Worm (Caenorhabditis elegans) whole organism, mixed stage, embryonic: Measurements from ENCODE around the gene srh-140.

Experiments used
- M03D4.4 ChIP-seq: sonication (generic microtip); optimal IDR thresholded peaks from 2 replicates; lab custom pipeline; 2017; ENCODE audit warnings: mild to moderate bottlenecking, missing genetic modification characterization, missing compliant biosample characterization
- bed-3 ChIP-seq: fragments of 200-800 bp; sonication (Bioruptor generic); optimal IDR thresholded peaks from 3 replicates; lab custom pipeline; 2018; ENCODE audit warnings: mild to moderate bottlenecking, missing genetic modification characterization, moderate library complexity, missing compliant biosample characterization
- blmp-1 ChIP-seq: fragments of 150-350 bp; optimal IDR thresholded peaks from 2 replicates; lab custom pipeline; 2014; ENCODE audit warnings: missing biosample characterization, missing genetic modification characterization
- ceh-83 ChIP-seq: fragments of 200-800 bp; sonication (Bioruptor generic); optimal IDR thresholded peaks from 2 replicates; lab custom pipeline; 2018; ENCODE audit warnings: mild to moderate bottlenecking, missing genetic modification characterization, missing compliant biosample characterization
- ces-1 ChIP-seq: fragments of 150-350 bp; optimal IDR thresholded peaks from 2 replicates; lab custom pipeline; 2014; ENCODE audit warnings: missing biosample characterization, missing genetic modification reagents, missing genetic modification characterization
- cnd-1 ChIP-seq: fragments of 200-800 bp; sonication (Bioruptor generic); optimal IDR thresholded peaks from 2 replicates; lab custom pipeline; 2018; ENCODE audit warnings: mild to moderate bottlenecking, missing genetic modification characterization, missing compliant biosample characterization
- drap-1 ChIP-seq: fragments of 200-800 bp; sonication (Bioruptor generic); optimal IDR thresholded peaks from 3 replicates; lab custom pipeline; 2018; ENCODE audit warnings: mild to moderate bottlenecking, missing genetic modification characterization, missing compliant biosample characterization
- elt-1 ChIP-seq: sonication (generic microtip); optimal IDR thresholded peaks from 2 replicates; lab custom pipeline; 2017; ENCODE audit warnings: missing genetic modification characterization, mild to moderate bottlenecking, missing compliant biosample characterization, antibody characterized with exemption, moderate library complexity, borderline replicate concordance; ENCODE audit not compliant: insufficient read depth
- flh-1 ChIP-seq: fragments of 200-800 bp; sonication (Bioruptor generic); optimal IDR thresholded peaks from 2 replicates; lab custom pipeline; 2018; ENCODE audit warnings: mild to moderate bottlenecking, missing genetic modification characterization, moderate library complexity, missing compliant biosample characterization
- ham-2 ChIP-seq: fragments of 200-800 bp; sonication (Bioruptor generic); optimal IDR thresholded peaks from 2 replicates; lab custom pipeline; 2018; ENCODE audit warnings: mild to moderate bottlenecking, missing genetic modification characterization, missing compliant biosample characterization
- hlh-1 ChIP-seq: fragments of 150-350 bp; optimal IDR thresholded peaks from 2 replicates; lab custom pipeline; 2014; ENCODE audit warnings: missing biosample characterization, missing genetic modification reagents, missing genetic modification characterization
- lin-13 ChIP-seq: fragments of 150-350 bp; optimal IDR thresholded peaks from 2 replicates; lab custom pipeline; 2014; ENCODE audit warnings: missing biosample characterization, missing genetic modification characterization
- lin-32 ChIP-seq: fragments of 200-800 bp; sonication (Bioruptor generic); optimal IDR thresholded peaks from 2 replicates; lab custom pipeline; 2018; ENCODE audit warnings: mild to moderate bottlenecking, missing genetic modification characterization, missing compliant biosample characterization
- lsy-2 ChIP-seq: fragments of 150-350 bp; optimal IDR thresholded peaks from 2 replicates; lab custom pipeline; 2014; ENCODE audit warnings: missing biosample characterization, missing genetic modification characterization
- mab-5 ChIP-seq: fragments of 150-350 bp; optimal IDR thresholded peaks from 2 replicates; lab custom pipeline; 2014; ENCODE audit warnings: missing biosample characterization, missing genetic modification characterization
- mep-1 ChIP-seq: fragments of 150-350 bp; optimal IDR thresholded peaks from 2 replicates; lab custom pipeline; 2017; ENCODE audit warnings: missing biosample characterization, missing genetic modification reagents, missing genetic modification characterization, inconsistent platforms
- mls-2 ChIP-seq: sonication (generic microtip); optimal IDR thresholded peaks from 2 replicates; lab custom pipeline; 2016; ENCODE audit warnings: mild to moderate bottlenecking, missing genetic modification characterization, moderate library complexity, missing compliant biosample characterization
- nhr-12 ChIP-seq: fragments of 150-350 bp; optimal IDR thresholded peaks from 2 replicates; lab custom pipeline; 2014; ENCODE audit warnings: missing biosample characterization, missing genetic modification characterization
- nhr-2 ChIP-seq: fragments of 150-350 bp; optimal IDR thresholded peaks from 2 replicates; lab custom pipeline; 2014; ENCODE audit warnings: missing biosample characterization, missing genetic modification characterization
- nhr-237 ChIP-seq: fragments of 150-350 bp; optimal IDR thresholded peaks from 2 replicates; lab custom pipeline; 2014; ENCODE audit warnings: missing biosample characterization, missing genetic modification characterization
- nhr-28 ChIP-seq: fragments of 150-350 bp; optimal IDR thresholded peaks from 2 replicates; lab custom pipeline; 2014; ENCODE audit warnings: missing biosample characterization, missing genetic modification characterization
- sem-2 ChIP-seq: fragments of 200-800 bp; sonication (Bioruptor generic); optimal IDR thresholded peaks from 2 replicates; lab custom pipeline; 2018; ENCODE audit warnings: mild to moderate bottlenecking, missing genetic modification characterization, missing compliant biosample characterization
- snpc-4 ChIP-seq: fragments of 150-350 bp; optimal IDR thresholded peaks from 2 replicates; lab custom pipeline; 2014; ENCODE audit warnings: missing biosample characterization, missing genetic modification characterization
- sptf-1 ChIP-seq: sonication (generic microtip); optimal IDR thresholded peaks from 2 replicates; lab custom pipeline; 2017; ENCODE audit warnings: mild to moderate bottlenecking, missing genetic modification characterization, moderate library complexity, missing compliant biosample characterization
- tbx-8 ChIP-seq: fragments of 200-800 bp; sonication (Bioruptor generic); optimal IDR thresholded peaks from 2 replicates; lab custom pipeline; 2018; ENCODE audit warnings: mild to moderate bottlenecking, missing genetic modification characterization, moderate library complexity, missing compliant biosample characterization
- unc-120 ChIP-seq: sonication (generic microtip); optimal IDR thresholded peaks from 2 replicates; lab custom pipeline; 2017; ENCODE audit warnings: missing genetic modification characterization, missing compliant biosample characterization; ENCODE audit not compliant: poor library complexity, severe bottlenecking
- unc-39 ChIP-seq: fragments of 150-350 bp; optimal IDR thresholded peaks from 2 replicates; lab custom pipeline; 2014; ENCODE audit warnings: missing biosample characterization, missing genetic modification characterization
- unc-62 ChIP-seq: fragments of 150-350 bp; optimal IDR thresholded peaks from 2 replicates; lab custom pipeline; 2014; ENCODE audit warnings: missing biosample characterization, missing genetic modification reagents, missing genetic modification characterization
- zip-8 ChIP-seq: fragments of 150-350 bp; optimal IDR thresholded peaks from 2 replicates; lab custom pipeline; 2014; ENCODE audit warnings: missing biosample characterization, missing genetic modification characterization
- ztf-11 ChIP-seq: fragments of 150-350 bp; optimal IDR thresholded peaks from 2 replicates; lab custom pipeline; 2014; ENCODE audit warnings: missing biosample characterization, missing genetic modification characterization

srh-140 gene

DNA sequence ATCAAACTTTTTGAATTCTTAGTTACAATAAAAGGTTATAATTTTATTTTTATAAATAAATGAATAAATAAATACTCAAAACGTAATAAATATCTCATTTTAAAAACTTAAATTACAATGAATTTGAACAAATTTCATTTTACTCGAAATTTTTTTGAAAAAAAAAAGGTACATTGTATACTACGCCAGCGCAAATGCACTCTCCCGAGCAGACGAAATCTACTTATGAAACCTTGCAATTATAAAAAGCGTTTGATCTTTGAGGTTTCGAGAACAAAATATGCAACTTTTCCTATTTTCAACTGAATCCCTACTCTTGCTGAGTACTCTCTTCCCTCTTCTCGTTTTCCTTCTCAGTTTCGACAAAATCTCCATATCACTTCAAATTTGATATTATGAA, 34.3 kb upstream of the srh-140 start, which contains the start of gene nhr-197:
Gene nhr-197 (plus strand): TSS at position 301 of the 400 bp plus-strand sequence.
- TF ChIP-seq sem-2 (GFP tag; lab: Kevin White, UChicago) (no peak), ceh-83 (GFP tag; lab: Kevin White, UChicago) (no peak), sptf-1 (tag; lab: Kevin White, UChicago) (no peak), lin-13 (no peak), nhr-28 (no peak), elt-1 (tag; lab: Kevin White, UChicago) (no peak), nhr-12 (no peak), lsy-2 (tag; lab: Kevin White, UChicago) (no peak), snpc-4 (tag; lab: Kevin White, UChicago) (no peak), tbx-8 (GFP tag; lab: Kevin White, UChicago) (no peak), unc-62 (GFP tag; lab: Kevin White, UChicago) (no peak), lin-32 (GFP tag; lab: Kevin White, UChicago) (no peak)

DNA sequence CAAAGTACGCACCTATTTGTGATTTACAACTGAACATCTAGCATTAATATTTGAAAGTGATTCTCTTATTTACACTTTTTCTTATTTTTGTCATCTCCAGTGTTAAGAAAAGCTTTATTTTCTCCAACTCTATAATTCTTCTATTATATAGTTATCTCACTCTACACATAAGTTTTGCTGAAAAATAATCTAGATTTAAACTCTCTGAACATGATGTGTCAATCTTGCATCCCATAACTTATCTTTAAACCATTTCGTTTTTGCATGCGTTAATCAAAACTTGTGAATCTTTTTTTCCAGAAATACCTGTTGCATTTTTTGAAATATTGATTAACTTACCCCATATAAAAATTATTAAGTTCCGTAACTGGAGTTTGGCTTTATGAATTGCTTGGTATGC, 32.0 kb upstream of the srh-140 start, which contains the start of gene nhr-268:
Gene nhr-268 (plus strand): TSS at position 301 of the 400 bp plus-strand sequence.
- no peak for TF ChIP-seq nhr-12
- TF ChIP-seq unc-120 (tag; lab: Kevin White, UChicago), result no peak
- TF ChIP-seq M03D4.4, result no peak
- no peak for TF ChIP-seq bed-3
- TF ChIP-seq ham-2 (GFP tag; lab: Kevin White, UChicago), result no peak
- no peak for TF ChIP-seq lin-13
- no peak for TF ChIP-seq flh-1
- TF ChIP-seq nhr-28, result no peak
- TF ChIP-seq ztf-11 (tag; lab: Kevin White, UChicago), result no peak
- no peak for TF ChIP-seq sem-2 (GFP tag; lab: Kevin White, UChicago)

DNA sequence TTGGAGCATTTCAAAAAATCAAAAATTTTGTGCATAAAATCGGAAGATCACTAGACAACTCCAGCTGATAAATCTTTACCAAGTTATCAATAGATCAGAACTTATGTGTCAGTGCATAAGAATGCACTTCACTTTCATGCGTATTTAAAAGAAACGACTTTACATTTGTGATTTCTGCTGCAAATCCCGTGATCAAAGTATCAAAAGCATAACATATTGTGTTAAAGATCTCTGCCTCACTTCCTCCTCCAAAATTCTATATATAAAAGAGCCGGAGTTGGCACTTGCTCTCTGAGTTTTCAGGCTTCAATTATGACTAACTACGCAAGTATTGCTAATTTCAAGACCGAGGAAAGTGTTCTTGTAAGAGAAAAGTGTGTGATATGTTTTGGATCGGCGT, 28.3 kb upstream of the srh-140 start, which contains the start of gene nhr-198:
Gene nhr-198 (plus strand): TSS at position 313 of the 400 bp plus-strand sequence.
- TF ChIP-seq M03D4.4 (no peak), cnd-1 (tag; lab: Kevin White, UChicago) (no peak), nhr-12 (no peak), hlh-1 (tag; lab: Kevin White, UChicago) (no peak), ces-1 (GFP tag; lab: Kevin White, UChicago) (no peak), ham-2 (GFP tag; lab: Kevin White, UChicago) (no peak), mep-1 (tag; lab: Kevin White, UChicago) (no peak), mls-2 (no peak), nhr-2 (no peak)

DNA sequence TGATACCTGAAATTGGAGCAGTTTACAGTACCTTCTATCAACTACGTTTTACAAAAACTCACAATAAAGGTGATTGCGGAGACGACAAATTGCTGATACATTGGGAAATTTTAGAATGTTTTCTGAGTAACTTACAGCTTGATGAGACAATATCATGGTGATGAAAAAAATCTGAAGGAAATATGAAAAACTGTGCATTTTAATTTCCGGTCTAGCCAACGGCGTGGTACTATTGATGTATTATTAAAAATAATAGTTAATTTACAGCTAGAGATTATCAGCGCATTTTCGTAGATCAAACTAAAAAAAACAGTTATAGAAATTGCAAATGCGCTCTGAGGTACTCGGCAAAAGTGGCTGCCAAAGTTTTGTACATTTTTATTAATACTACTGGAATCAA, 23.9 kb upstream of the srh-140 start, which contains the start of gene srx-29:
Gene srx-29 (minus strand): TSS at position 101 of the 400 bp plus-strand sequence.
- TF ChIP-seq mab-5 (no peak), nhr-2 (no peak), M03D4.4 (no peak)

DNA sequence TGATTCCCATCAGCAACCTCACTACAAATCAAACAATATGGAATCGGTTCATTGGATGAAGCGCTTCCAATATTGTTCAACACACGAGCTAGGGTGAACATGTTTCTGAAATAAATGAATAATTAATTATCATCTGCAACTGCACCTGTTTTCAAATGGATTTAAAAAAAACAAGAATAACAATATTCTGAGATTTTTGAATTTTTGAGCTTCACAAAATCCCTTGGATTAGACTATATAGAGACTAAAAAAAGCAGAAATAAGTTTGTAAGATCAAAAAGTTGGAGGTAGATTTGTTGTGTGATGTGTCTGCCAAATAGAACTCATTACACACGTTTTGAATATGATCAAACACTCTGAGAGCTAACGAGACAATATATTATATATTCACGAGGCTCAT, 22.2 kb upstream of the srh-140 start, which contains the start of gene nhr-199:
Gene nhr-199 (minus strand): TSS at position 101 of the 400 bp plus-strand sequence.
- TF ChIP-seq mep-1 (tag; lab: Kevin White, UChicago) (no peak), unc-39 (tag; lab: Kevin White, UChicago) (no peak), unc-62 (GFP tag; lab: Kevin White, UChicago) (no peak), ztf-11 (tag; lab: Kevin White, UChicago) (no peak), drap-1 (GFP tag; lab: Kevin White, UChicago) (no peak), zip-8 (no peak), bed-3 (no peak), cnd-1 (tag; lab: Kevin White, UChicago) (no peak), sptf-1 (tag; lab: Kevin White, UChicago) (no peak), mls-2 (no peak)

DNA sequence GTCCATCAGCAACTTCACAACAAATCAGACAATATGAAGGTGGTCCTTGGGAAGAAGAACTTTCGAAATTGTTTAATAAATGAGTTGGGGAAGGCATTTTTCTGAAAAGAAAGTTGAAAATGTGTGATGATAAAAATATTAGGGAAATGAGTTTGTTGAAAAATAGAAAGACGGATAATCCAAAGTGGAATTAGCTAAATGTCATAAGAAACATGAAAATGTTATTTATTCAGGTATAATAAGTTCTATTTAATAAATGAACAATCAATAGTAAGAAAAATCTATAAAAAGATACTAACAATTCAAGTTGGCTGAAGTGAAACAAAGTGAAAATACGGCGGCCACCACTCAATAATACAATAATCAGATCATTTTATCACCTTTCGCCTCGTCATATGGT, 19.7 kb upstream of the srh-140 start, which contains the start of gene nhr-53:
Gene nhr-53 (minus strand): TSS at position 101 of the 400 bp plus-strand sequence.
- TF ChIP-seq drap-1 (GFP tag; lab: Kevin White, UChicago) (no peak), nhr-237 (no peak), blmp-1 (tag; lab: Kevin White, UChicago) (no peak), nhr-28 (no peak), mep-1 (tag; lab: Kevin White, UChicago) (no peak), sptf-1 (tag; lab: Kevin White, UChicago) (no peak), mls-2 (no peak), unc-120 (tag; lab: Kevin White, UChicago) (no peak), unc-62 (GFP tag; lab: Kevin White, UChicago) (no peak), cnd-1 (tag; lab: Kevin White, UChicago) (no peak), lin-13 (no peak)
